Fruit fly (Drosophila melanogaster) whole organism, embryonic: ENCODE data around the gene CG10481.

ENCODE experiments used
- Aef1 ChIP-seq: fragments of 200-800 bp; sonication (Bioruptor generic); IDR thresholded peaks from 3 replicates; pipeline ENCODE4 v1.3.6; 2022; ENCODE audit warnings: missing biosample characterization, missing genetic modification characterization
- BtbVII ChIP-seq: fragments of 200-800 bp; sonication (Bioruptor generic); optimal IDR thresholded peaks from 3 replicates; lab custom pipeline; 2017; ENCODE audit warnings: missing biosample characterization, mild to moderate bottlenecking, missing genetic modification characterization
- CG1024 ChIP-seq: fragments of 200-800 bp; sonication (Bioruptor generic); IDR thresholded peaks from 2 replicates; pipeline ENCODE4 v1.3.6; 2022; ENCODE audit warnings: missing biosample characterization, missing genetic modification characterization
- CG11695 ChIP-seq: fragments of 200-800 bp; sonication (Bioruptor generic); IDR thresholded peaks from 3 replicates; pipeline ENCODE4 v1.3.6; 2022; ENCODE audit warnings: missing biosample characterization, missing genetic modification characterization
- CG13424 ChIP-seq: fragments of 200-800 bp; sonication (Bioruptor generic); optimal IDR thresholded peaks from 2 replicates; lab custom pipeline; 2019; ENCODE audit warnings: missing biosample characterization, mild to moderate bottlenecking, missing genetic modification characterization, moderate library complexity
- CG15269 ChIP-seq: fragments of 200-800 bp; sonication (Bioruptor generic); optimal IDR thresholded peaks from 2 replicates; lab custom pipeline; 2018; ENCODE audit warnings: missing biosample characterization, mild to moderate bottlenecking, missing genetic modification characterization, moderate library complexity
- CG1602 ChIP-seq: fragments of 200-800 bp; sonication (Bioruptor generic); optimal IDR thresholded peaks from 3 replicates; lab custom pipeline; 2016; ENCODE audit warnings: missing biosample characterization, missing genetic modification characterization
- CG16863 ChIP-seq: fragments of 200-800 bp; sonication (Bioruptor generic); optimal IDR thresholded peaks from 3 replicates; lab custom pipeline; 2016; ENCODE audit warnings: missing biosample characterization, missing genetic modification characterization
- CG17612 ChIP-seq: fragments of 200-800 bp; sonication (Bioruptor generic); IDR thresholded peaks from 2 replicates; pipeline ENCODE4 v1.3.6; 2022; ENCODE audit warnings: missing biosample characterization, missing genetic modification characterization
- CG17802 ChIP-seq: fragments of 200-800 bp; sonication (Bioruptor generic); optimal IDR thresholded peaks from 2 replicates; lab custom pipeline; 2018; ENCODE audit warnings: missing biosample characterization, mild to moderate bottlenecking, missing genetic modification characterization, moderate library complexity
- CG17912 ChIP-seq: fragments of 200-800 bp; sonication (Bioruptor generic); optimal IDR thresholded peaks from 2 replicates; lab custom pipeline; 2018; ENCODE audit warnings: missing biosample characterization, mild to moderate bottlenecking, missing genetic modification characterization
- CG2202 ChIP-seq: fragments of 200-800 bp; sonication (Bioruptor generic); optimal IDR thresholded peaks from 2 replicates; lab custom pipeline; 2018; ENCODE audit warnings: missing biosample characterization, mild to moderate bottlenecking, missing genetic modification characterization
- CG30403 ChIP-seq: fragments of 200-800 bp; sonication (Bioruptor generic); optimal IDR thresholded peaks from 3 replicates; lab custom pipeline; 2016; ENCODE audit warnings: missing biosample characterization, missing genetic modification characterization
- CG31388 ChIP-seq: fragments of 200-800 bp; sonication (Bioruptor generic); optimal IDR thresholded peaks from 2 replicates; lab custom pipeline; 2016; ENCODE audit warnings: missing biosample characterization, missing genetic modification characterization
- CG31441 ChIP-seq: fragments of 200-800 bp; sonication (Bioruptor generic); IDR thresholded peaks from 2 replicates; pipeline ENCODE4 v1.3.6; 2022; ENCODE audit warnings: missing biosample characterization, missing genetic modification characterization
- CG32767 ChIP-seq: fragments of 200-800 bp; sonication (Bioruptor generic); IDR thresholded peaks from 2 replicates; pipeline ENCODE4 v1.3.6; 2022; ENCODE audit warnings: missing biosample characterization, missing genetic modification characterization
- CG34422 ChIP-seq: fragments of 200-800 bp; sonication (Bioruptor generic); IDR thresholded peaks from 3 replicates; pipeline ENCODE4 v1.3.6; 2022; ENCODE audit warnings: missing biosample characterization, missing genetic modification characterization
- CG3838 ChIP-seq: fragments of 200-800 bp; sonication (Bioruptor generic); optimal IDR thresholded peaks from 3 replicates; lab custom pipeline; 2016; ENCODE audit warnings: missing biosample characterization, missing genetic modification characterization
- CG43689 ChIP-seq: fragments of 200-800 bp; sonication (Bioruptor generic); IDR thresholded peaks from 2 replicates; pipeline ENCODE4 v1.3.6; 2022; ENCODE audit warnings: missing biosample characterization, missing genetic modification characterization
- CG6765 ChIP-seq: fragments of 200-800 bp; sonication (Bioruptor generic); optimal IDR thresholded peaks from 3 replicates; lab custom pipeline; 2017; ENCODE audit warnings: missing biosample characterization, mild to moderate bottlenecking, missing genetic modification characterization
- CG7271 ChIP-seq: fragments of 200-800 bp; sonication (Bioruptor generic); optimal IDR thresholded peaks from 2 replicates; lab custom pipeline; 2018; ENCODE audit warnings: missing biosample characterization, mild to moderate bottlenecking, missing genetic modification characterization, moderate library complexity
- CrebB ChIP-seq: fragments of 200-800 bp; sonication (Bioruptor generic); optimal IDR thresholded peaks from 3 replicates; lab custom pipeline; 2018; ENCODE audit warnings: missing biosample characterization, mild to moderate bottlenecking, missing genetic modification characterization
- ERR ChIP-seq: fragments of 200-800 bp; sonication (Bioruptor generic); optimal IDR thresholded peaks from 2 replicates; lab custom pipeline; 2016; ENCODE audit warnings: missing biosample characterization, missing genetic modification characterization
- Eip74EF ChIP-seq, 2 experiments: fragments of 200-800 bp in 1 of 2; fragments of >200 bp in 1 of 2; sonication (Bioruptor generic) in 1 of 2; optimal IDR thresholded peaks; 2 replicates each; lab custom pipeline; 2017 to 2019; ENCODE audit warnings: missing biosample characterization in 2 of 2, missing genetic modification characterization in 2 of 2, mild to moderate bottlenecking in 1 of 2, moderate library complexity in 1 of 2
- Hr78 ChIP-seq, 2 experiments: fragments of 200-800 bp in 1 of 2; fragments of >200 bp in 1 of 2; sonication (Bioruptor generic) in 1 of 2; optimal IDR thresholded peaks; 2 replicates each; lab custom pipeline; 2017 to 2019; ENCODE audit warnings: missing biosample characterization in 2 of 2, missing genetic modification characterization in 2 of 2, mild to moderate bottlenecking in 1 of 2, moderate library complexity in 1 of 2
- Mad ChIP-seq: fragments of 200-800 bp; sonication (Bioruptor generic); optimal IDR thresholded peaks from 2 replicates; lab custom pipeline; 2016; ENCODE audit warnings: missing biosample characterization, missing genetic modification characterization
- NC2α ChIP-seq: fragments of 200-800 bp; sonication (Bioruptor generic); optimal IDR thresholded peaks from 2 replicates; lab custom pipeline; 2016; ENCODE audit warnings: missing biosample characterization, missing genetic modification characterization
- Oli ChIP-seq: fragments of 200-800 bp; sonication (Bioruptor generic); optimal IDR thresholded peaks from 2 replicates; lab custom pipeline; 2018; ENCODE audit warnings: missing biosample characterization, mild to moderate bottlenecking, missing genetic modification characterization, moderate library complexity
- Side ChIP-seq: fragments of 200-800 bp; sonication (Bioruptor generic); optimal IDR thresholded peaks from 2 replicates; lab custom pipeline; 2016; ENCODE audit warnings: missing biosample characterization, missing genetic modification characterization
- Sox100B ChIP-seq: fragments of 200-800 bp; sonication (Bioruptor generic); optimal IDR thresholded peaks from 3 replicates; lab custom pipeline; 2018; ENCODE audit warnings: missing biosample characterization, mild to moderate bottlenecking, missing genetic modification characterization
- Stat92E ChIP-seq, 3 experiments: fragments of >200 bp in 2 of 3; fragments of 200-800 bp in 1 of 3; sonication (Bioruptor generic) in 1 of 3; optimal IDR thresholded peaks; 2 replicates each; lab custom pipeline; 2017 to 2019; ENCODE audit warnings: missing biosample characterization in 3 of 3, missing genetic modification characterization in 3 of 3, mild to moderate bottlenecking in 1 of 3, moderate library complexity in 1 of 3
- aop ChIP-seq: fragments of 200-800 bp; sonication (Bioruptor generic); IDR thresholded peaks from 2 replicates; pipeline ENCODE4 v1.3.6; 2022; ENCODE audit warnings: missing biosample characterization, missing genetic modification characterization
- bsh ChIP-seq, 2 experiments: fragments of 200-800 bp; sonication (Bioruptor generic); optimal IDR thresholded peaks; 2 replicates each; lab custom pipeline; 2017 to 2018; ENCODE audit warnings: mild to moderate bottlenecking in 2 of 2, missing biosample characterization in 2 of 2, missing genetic modification characterization in 2 of 2, moderate library complexity in 1 of 2
- btn ChIP-seq: fragments of 200-800 bp; sonication (Bioruptor generic); optimal IDR thresholded peaks from 2 replicates; lab custom pipeline; 2016; ENCODE audit warnings: missing biosample characterization, missing genetic modification characterization
- caup ChIP-seq: fragments of 200-800 bp; sonication (Bioruptor generic); optimal IDR thresholded peaks from 3 replicates; lab custom pipeline; 2017; ENCODE audit warnings: missing biosample characterization, mild to moderate bottlenecking, missing genetic modification characterization, moderate library complexity; ENCODE audit not compliant: severe bottlenecking
- chif ChIP-seq, 2 experiments: fragments of 200-800 bp; sonication (Bioruptor generic); optimal IDR thresholded peaks; 3 replicates each; lab custom pipeline; 2016; ENCODE audit warnings: missing biosample characterization in 2 of 2, missing genetic modification characterization in 2 of 2
- danr ChIP-seq: fragments of 200-800 bp; sonication (Bioruptor generic); IDR thresholded peaks from 2 replicates; pipeline ENCODE4 v1.3.6; 2022; ENCODE audit warnings: missing biosample characterization, missing genetic modification characterization
- fd64A ChIP-seq: fragments of 200-800 bp; sonication (Bioruptor generic); optimal IDR thresholded peaks from 3 replicates; lab custom pipeline; 2018; ENCODE audit warnings: missing biosample characterization, mild to moderate bottlenecking, missing genetic modification characterization
- gce ChIP-seq: fragments of 200-800 bp; sonication (Bioruptor generic); IDR thresholded peaks from 3 replicates; pipeline ENCODE4 v1.3.6; 2022; ENCODE audit warnings: missing biosample characterization, missing genetic modification characterization
- gfzf ChIP-seq: fragments of 200-800 bp; sonication (Bioruptor generic); optimal IDR thresholded peaks from 2 replicates; lab custom pipeline; 2016; ENCODE audit warnings: missing biosample characterization, mild to moderate bottlenecking, missing genetic modification characterization, moderate library complexity
- grn ChIP-seq: fragments of 200-800 bp; sonication (Bioruptor generic); optimal IDR thresholded peaks from 3 replicates; lab custom pipeline; 2017; ENCODE audit warnings: missing biosample characterization, missing genetic modification characterization
- mirr ChIP-seq: fragments of 200-800 bp; sonication (Bioruptor generic); optimal IDR thresholded peaks from 3 replicates; lab custom pipeline; 2018; ENCODE audit warnings: missing biosample characterization, mild to moderate bottlenecking, missing genetic modification characterization
- odd ChIP-seq: fragments of 200-800 bp; sonication (Bioruptor generic); optimal IDR thresholded peaks from 2 replicates; lab custom pipeline; 2017; ENCODE audit warnings: missing biosample characterization, mild to moderate bottlenecking, missing genetic modification characterization
- pho ChIP-seq: fragments of 200-800 bp; sonication (Bioruptor generic); optimal IDR thresholded peaks from 2 replicates; lab custom pipeline; 2016; ENCODE audit warnings: missing biosample characterization, missing genetic modification characterization
- scrt ChIP-seq: fragments of 200-800 bp; sonication (Bioruptor generic); optimal IDR thresholded peaks from 2 replicates; lab custom pipeline; 2018; ENCODE audit warnings: missing biosample characterization, mild to moderate bottlenecking, missing genetic modification characterization, moderate library complexity
- sd ChIP-seq: fragments of 200-800 bp; sonication (Bioruptor generic); optimal IDR thresholded peaks from 3 replicates; lab custom pipeline; 2018; ENCODE audit warnings: missing biosample characterization, mild to moderate bottlenecking, missing genetic modification characterization, moderate library complexity
- so ChIP-seq: fragments of 200-800 bp; sonication (Bioruptor generic); IDR thresholded peaks from 3 replicates; pipeline ENCODE4 v1.3.6; 2022; ENCODE audit warnings: missing biosample characterization, missing genetic modification characterization
- tll ChIP-seq, 2 experiments: fragments of 200-800 bp in 1 of 2; fragments of >200 bp in 1 of 2; sonication (Bioruptor generic) in 1 of 2; optimal IDR thresholded peaks; 2 replicates each; lab custom pipeline; 2017 to 2019; ENCODE audit warnings: missing biosample characterization in 2 of 2, missing genetic modification characterization in 2 of 2, mild to moderate bottlenecking in 1 of 2, moderate library complexity in 1 of 2
- wor ChIP-seq: fragments of 200-800 bp; sonication (Bioruptor generic); IDR thresholded peaks from 2 replicates; pipeline ENCODE4 v1.3.6; 2022; ENCODE audit warnings: missing biosample characterization, missing genetic modification characterization

CG10481 gene

dm6 chr2L:19941352-19941851, 49.1 kb upstream of the CG10481 start (continued):
- peak; percentile 49 for TF ChIP-seq caup
- peak; percentile 85 for TF ChIP-seq CG16863 (GFP tag; lab: Kevin White, UChicago)
- TF ChIP-seq scrt (GFP tag; lab: Kevin White, UChicago) = peak; percentile 70
- peak; percentile 83 for TF ChIP-seq CrebB
- TF ChIP-seq NC2α = peak; percentile 67
- TF ChIP-seq CG34422 (GFP tag; lab: Robert Waterston, UW) = peak; percentile 94
- no peak for TF ChIP-seq mirr (GFP tag; lab: Kevin White, UChicago)
- TF ChIP-seq CG31388 = no peak
- TF ChIP-seq CG15269 (tag; lab: Kevin White, UChicago) = peak; percentile 89
- TF ChIP-seq CG43689 (GFP tag; lab: Robert Waterston, UW) = peak; percentile 68
- peak; percentile 71 for TF ChIP-seq CG31441
- peak; percentile 78 for TF ChIP-seq odd (GFP tag; lab: Kevin White, UChicago)
- TF ChIP-seq grn (GFP tag; lab: Kevin White, UChicago) = peak; percentile 28
- TF ChIP-seq CG17612 (GFP tag; lab: Robert Waterston, UW) = peak; percentile 77; the same call in 1 of the 2 replicates
- TF ChIP-seq CG1602 = peak; percentile 75
- peak; percentile 93 for TF ChIP-seq so (GFP tag; lab: Robert Waterston, UW)
- peak; percentile 54 for TF ChIP-seq CG1024
- peak; percentile 52 to 87 for TF ChIP-seq bsh (GFP tag; optimal IDR thresholded peaks at IDR 0.05; lab: Kevin White, UChicago)
- TF ChIP-seq CG32767 = peak; percentile 87
- TF ChIP-seq CG30403 = peak; percentile 90
- peak; percentile 94 for TF ChIP-seq Aef1 (GFP tag; lab: Robert Waterston, UW)
- peak in 1 of 2 experiments; percentile 33 for TF ChIP-seq Hr78 (GFP tag; optimal IDR thresholded peaks at IDR 0.05; lab: Kevin White, UChicago)
- TF ChIP-seq CG3838 (GFP tag; lab: Kevin White, UChicago) = peak; percentile 64
- no peak for TF ChIP-seq CG17912 (GFP tag; lab: Kevin White, UChicago)
- peak; percentile 85 for TF ChIP-seq Oli (tag; lab: Kevin White, UChicago)
- TF ChIP-seq CG2202 (tag; lab: Kevin White, UChicago) = peak; percentile 53
- no peak for TF ChIP-seq Stat92E (GFP tag; optimal IDR thresholded peaks at IDR 0.05; lab: Kevin White, UChicago)
- peak; percentile 24 for TF ChIP-seq ERR (GFP tag; lab: Kevin White, UChicago)
- TF ChIP-seq chif (GFP tag; optimal IDR thresholded peaks at IDR 0.05; lab: Kevin White, UChicago) = peak; percentile 82 to 83
- peak; percentile 80 for TF ChIP-seq wor (GFP tag; lab: Robert Waterston, UW)
- peak; percentile 5 for TF ChIP-seq CG7271
- TF ChIP-seq Sox100B (GFP tag; lab: Kevin White, UChicago) = peak; percentile 66
- peak; percentile 76 for TF ChIP-seq danr
- peak; percentile 69 for TF ChIP-seq sd (tag; lab: Kevin White, UChicago)
- peak; percentile 90 for TF ChIP-seq gce (GFP tag; lab: Robert Waterston, UW)
- peak in 1 of 2 experiments; percentile 31 for TF ChIP-seq Eip74EF (GFP tag; optimal IDR thresholded peaks at IDR 0.05; lab: Kevin White, UChicago)
- TF ChIP-seq CG13424 (tag; lab: Kevin White, UChicago) = peak; percentile 85
- TF ChIP-seq fd64A (GFP tag; lab: Kevin White, UChicago) = peak; percentile 47
- TF ChIP-seq tll (GFP tag; optimal IDR thresholded peaks at IDR 0.05; lab: Kevin White, UChicago) = no peak
- peak; percentile 54; the same call in 1 of the 2 replicates for TF ChIP-seq aop (GFP tag; lab: Robert Waterston, UW)
- TF ChIP-seq CG11695 (GFP tag; lab: Robert Waterston, UW) = peak; percentile 88
- TF ChIP-seq BtbVII = peak; percentile 84
- peak; percentile 91 for TF ChIP-seq Side (GFP tag; lab: Kevin White, UChicago)
- peak; percentile 78 for TF ChIP-seq Mad
- no peak for TF ChIP-seq gfzf (GFP tag; lab: Kevin White, UChicago)
- peak; percentile 49 for TF ChIP-seq CG6765 (GFP tag; lab: Kevin White, UChicago)
- no peak for TF ChIP-seq btn
- TF ChIP-seq pho (GFP tag; lab: Kevin White, UChicago) = peak; percentile 87
- TF ChIP-seq CG17802 (tag; lab: Kevin White, UChicago) = peak; percentile 16
